Worm (Caenorhabditis elegans) whole organism, mixed stage, embryonic: Measurements from ENCODE around the gene C56A3.5.
A peak's percentile ranks its signal among the peaks of the same experiment; 100 is the strongest.

ENCODE experiments used
- M03D4.4 ChIP-seq: sonication (generic microtip); optimal IDR thresholded peaks from 2 replicates; lab custom pipeline; 2017; ENCODE audit warnings: mild to moderate bottlenecking, missing genetic modification characterization, missing compliant biosample characterization
- blmp-1 ChIP-seq: fragments of 150-350 bp; optimal IDR thresholded peaks from 2 replicates; lab custom pipeline; 2014; ENCODE audit warnings: missing biosample characterization, missing genetic modification characterization
- ceh-39 ChIP-seq: fragments of 150-350 bp; optimal IDR thresholded peaks from 2 replicates; lab custom pipeline; 2014; ENCODE audit warnings: missing biosample characterization, missing genetic modification characterization
- ceh-43 ChIP-seq: fragments of 200-800 bp; sonication (Bioruptor generic); optimal IDR thresholded peaks from 2 replicates; lab custom pipeline; 2018; ENCODE audit warnings: mild to moderate bottlenecking, missing genetic modification characterization, moderate library complexity, missing compliant biosample characterization
- ceh-83 ChIP-seq: fragments of 200-800 bp; sonication (Bioruptor generic); optimal IDR thresholded peaks from 2 replicates; lab custom pipeline; 2018; ENCODE audit warnings: mild to moderate bottlenecking, missing genetic modification characterization, missing compliant biosample characterization
- ces-1 ChIP-seq: fragments of 150-350 bp; optimal IDR thresholded peaks from 2 replicates; lab custom pipeline; 2014; ENCODE audit warnings: missing biosample characterization, missing genetic modification reagents, missing genetic modification characterization
- cnd-1 ChIP-seq: fragments of 200-800 bp; sonication (Bioruptor generic); optimal IDR thresholded peaks from 2 replicates; lab custom pipeline; 2018; ENCODE audit warnings: mild to moderate bottlenecking, missing genetic modification characterization, missing compliant biosample characterization
- drap-1 ChIP-seq: fragments of 200-800 bp; sonication (Bioruptor generic); optimal IDR thresholded peaks from 3 replicates; lab custom pipeline; 2018; ENCODE audit warnings: mild to moderate bottlenecking, missing genetic modification characterization, missing compliant biosample characterization
- elt-1 ChIP-seq: sonication (generic microtip); optimal IDR thresholded peaks from 2 replicates; lab custom pipeline; 2017; ENCODE audit warnings: missing genetic modification characterization, mild to moderate bottlenecking, missing compliant biosample characterization, antibody characterized with exemption, moderate library complexity, borderline replicate concordance; ENCODE audit not compliant: insufficient read depth
- elt-3 ChIP-seq: fragments of 150-350 bp; optimal IDR thresholded peaks from 2 replicates; lab custom pipeline; 2014; ENCODE audit warnings: missing biosample characterization, missing genetic modification characterization
- flh-1 ChIP-seq: fragments of 200-800 bp; sonication (Bioruptor generic); optimal IDR thresholded peaks from 2 replicates; lab custom pipeline; 2018; ENCODE audit warnings: mild to moderate bottlenecking, missing genetic modification characterization, moderate library complexity, missing compliant biosample characterization
- ham-2 ChIP-seq: fragments of 200-800 bp; sonication (Bioruptor generic); optimal IDR thresholded peaks from 2 replicates; lab custom pipeline; 2018; ENCODE audit warnings: mild to moderate bottlenecking, missing genetic modification characterization, missing compliant biosample characterization
- hlh-1 ChIP-seq: fragments of 150-350 bp; optimal IDR thresholded peaks from 2 replicates; lab custom pipeline; 2014; ENCODE audit warnings: missing biosample characterization, missing genetic modification reagents, missing genetic modification characterization
- lin-13 ChIP-seq: fragments of 150-350 bp; optimal IDR thresholded peaks from 2 replicates; lab custom pipeline; 2014; ENCODE audit warnings: missing biosample characterization, missing genetic modification characterization
- lsy-2 ChIP-seq: fragments of 150-350 bp; optimal IDR thresholded peaks from 2 replicates; lab custom pipeline; 2014; ENCODE audit warnings: missing biosample characterization, missing genetic modification characterization
- mab-5 ChIP-seq: fragments of 150-350 bp; optimal IDR thresholded peaks from 2 replicates; lab custom pipeline; 2014; ENCODE audit warnings: missing biosample characterization, missing genetic modification characterization
- mep-1 ChIP-seq: fragments of 150-350 bp; optimal IDR thresholded peaks from 2 replicates; lab custom pipeline; 2017; ENCODE audit warnings: missing biosample characterization, missing genetic modification reagents, missing genetic modification characterization, inconsistent platforms
- mls-2 ChIP-seq: sonication (generic microtip); optimal IDR thresholded peaks from 2 replicates; lab custom pipeline; 2016; ENCODE audit warnings: mild to moderate bottlenecking, missing genetic modification characterization, moderate library complexity, missing compliant biosample characterization
- nhr-12 ChIP-seq: fragments of 150-350 bp; optimal IDR thresholded peaks from 2 replicates; lab custom pipeline; 2014; ENCODE audit warnings: missing biosample characterization, missing genetic modification characterization
- nhr-2 ChIP-seq: fragments of 150-350 bp; optimal IDR thresholded peaks from 2 replicates; lab custom pipeline; 2014; ENCODE audit warnings: missing biosample characterization, missing genetic modification characterization
- nhr-237 ChIP-seq: fragments of 150-350 bp; optimal IDR thresholded peaks from 2 replicates; lab custom pipeline; 2014; ENCODE audit warnings: missing biosample characterization, missing genetic modification characterization
- nhr-28 ChIP-seq: fragments of 150-350 bp; optimal IDR thresholded peaks from 2 replicates; lab custom pipeline; 2014; ENCODE audit warnings: missing biosample characterization, missing genetic modification characterization
- nhr-76 ChIP-seq: sonication (generic microtip); optimal IDR thresholded peaks from 2 replicates; lab custom pipeline; 2017; ENCODE audit warnings: missing biosample characterization, missing genetic modification characterization
- pha-4 ChIP-seq: fragments of 150-350 bp; optimal IDR thresholded peaks from 2 replicates; lab custom pipeline; 2018; ENCODE audit warnings: missing biosample characterization, missing genetic modification reagents, missing genetic modification characterization
- sem-2 ChIP-seq: fragments of 200-800 bp; sonication (Bioruptor generic); optimal IDR thresholded peaks from 2 replicates; lab custom pipeline; 2018; ENCODE audit warnings: mild to moderate bottlenecking, missing genetic modification characterization, missing compliant biosample characterization
- snpc-4 ChIP-seq: fragments of 150-350 bp; optimal IDR thresholded peaks from 2 replicates; lab custom pipeline; 2014; ENCODE audit warnings: missing biosample characterization, missing genetic modification characterization
- sptf-1 ChIP-seq: sonication (generic microtip); optimal IDR thresholded peaks from 2 replicates; lab custom pipeline; 2017; ENCODE audit warnings: mild to moderate bottlenecking, missing genetic modification characterization, moderate library complexity, missing compliant biosample characterization
- tbx-8 ChIP-seq: fragments of 200-800 bp; sonication (Bioruptor generic); optimal IDR thresholded peaks from 2 replicates; lab custom pipeline; 2018; ENCODE audit warnings: mild to moderate bottlenecking, missing genetic modification characterization, moderate library complexity, missing compliant biosample characterization
- unc-120 ChIP-seq: sonication (generic microtip); optimal IDR thresholded peaks from 2 replicates; lab custom pipeline; 2017; ENCODE audit warnings: missing genetic modification characterization, missing compliant biosample characterization; ENCODE audit not compliant: poor library complexity, severe bottlenecking
- unc-39 ChIP-seq: fragments of 150-350 bp; optimal IDR thresholded peaks from 2 replicates; lab custom pipeline; 2014; ENCODE audit warnings: missing biosample characterization, missing genetic modification characterization
- unc-62 ChIP-seq: fragments of 150-350 bp; optimal IDR thresholded peaks from 2 replicates; lab custom pipeline; 2014; ENCODE audit warnings: missing biosample characterization, missing genetic modification reagents, missing genetic modification characterization
- zip-8 ChIP-seq: fragments of 150-350 bp; optimal IDR thresholded peaks from 2 replicates; lab custom pipeline; 2014; ENCODE audit warnings: missing biosample characterization, missing genetic modification characterization
- ztf-11 ChIP-seq: fragments of 150-350 bp; optimal IDR thresholded peaks from 2 replicates; lab custom pipeline; 2014; ENCODE audit warnings: missing biosample characterization, missing genetic modification characterization

The C56A3.5 gene

DNA sequence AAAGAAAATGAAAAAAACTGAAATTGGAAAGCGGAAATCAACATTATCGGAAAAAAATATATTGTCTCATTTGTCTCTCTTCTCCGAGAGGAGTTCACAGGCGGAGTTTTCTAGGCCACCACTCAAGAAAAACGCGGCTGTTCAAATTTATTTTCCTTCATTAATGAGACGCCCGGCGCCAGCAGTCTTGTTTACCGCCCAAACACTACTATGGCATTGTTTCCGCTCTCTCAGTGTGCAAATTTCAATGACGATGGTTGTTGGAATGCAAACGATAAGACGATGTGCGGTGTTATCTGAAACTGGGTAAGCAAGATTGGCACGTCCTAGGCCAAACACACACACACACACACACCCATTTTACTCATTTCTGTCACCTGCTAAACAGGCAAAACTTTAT, 5.0 kb downstream of the C56A3.5 start, which contains the start of gene cav-2:
cav-2 (plus strand) TSS at position 359 of the 400 bp plus-strand sequence.
- no peak for TF ChIP-seq unc-120 (tag; lab: Kevin White, UChicago)
- TF ChIP-seq flh-1, result no peak
- TF ChIP-seq M03D4.4 (tag; lab: Kevin White, UChicago), result no peak
- TF ChIP-seq blmp-1 (tag; lab: Kevin White, UChicago), result no peak
- peak; percentile 46 for TF ChIP-seq lsy-2
- TF ChIP-seq hlh-1 (tag; lab: Kevin White, UChicago), result peak; percentile 28
- no peak for TF ChIP-seq nhr-2 (tag; lab: Kevin White, UChicago)
- no peak for TF ChIP-seq ceh-43 (GFP tag; lab: Kevin White, UChicago)
- peak; percentile 53 for TF ChIP-seq nhr-237 (tag; lab: Kevin White, UChicago)
- no peak for TF ChIP-seq sem-2 (GFP tag; lab: Kevin White, UChicago)
- peak; percentile 19 for TF ChIP-seq ceh-39 (tag; lab: Kevin White, UChicago)
- TF ChIP-seq pha-4 (tag; lab: Kevin White, UChicago), result peak; percentile 46
- peak; percentile 35 for TF ChIP-seq mep-1 (tag; lab: Kevin White, UChicago)
- no peak for TF ChIP-seq cnd-1 (tag; lab: Kevin White, UChicago)
- peak; percentile 11 for TF ChIP-seq mls-2 (tag; lab: Kevin White, UChicago)
- no peak for TF ChIP-seq ham-2 (GFP tag; lab: Kevin White, UChicago)
- peak; percentile 65 for TF ChIP-seq sptf-1 (tag; lab: Kevin White, UChicago)
- TF ChIP-seq nhr-76 (tag; lab: Kevin White, UChicago), result no peak
- no peak for TF ChIP-seq drap-1 (GFP tag; lab: Kevin White, UChicago)
- peak; percentile 75 for TF ChIP-seq ces-1 (GFP tag; lab: Kevin White, UChicago)
- no peak for TF ChIP-seq zip-8 (tag; lab: Kevin White, UChicago)
- TF ChIP-seq nhr-28 (tag; lab: Kevin White, UChicago), result no peak
- TF ChIP-seq elt-3 (tag; lab: Kevin White, UChicago), result no peak
- no peak for TF ChIP-seq elt-1 (tag; lab: Kevin White, UChicago)
- TF ChIP-seq, all 35 proteins: peak for 9

ce11 chrV:13559978-13560377, 8.2 kb downstream of the C56A3.5 start, which contains the start of gene C56A3.8:
TSS of gene C56A3.8 (plus strand) at chrV:13560278.
- TF ChIP-seq elt-1 (tag; lab: Kevin White, UChicago) (no peak), ceh-43 (GFP tag; lab: Kevin White, UChicago) (no peak), pha-4 (tag; lab: Kevin White, UChicago) (no peak), unc-120 (tag; lab: Kevin White, UChicago) (no peak), zip-8 (tag; lab: Kevin White, UChicago) (no peak), lin-13 (no peak), flh-1 (no peak), blmp-1 (tag; lab: Kevin White, UChicago) (no peak), lsy-2 (no peak), mab-5 (no peak), ces-1 (GFP tag; lab: Kevin White, UChicago) (no peak), sptf-1 (tag; lab: Kevin White, UChicago) (no peak)

ce11 chrV:13562748-13563147, 11.0 kb downstream of the C56A3.5 start:
- no peak for TF ChIP-seq unc-62
- TF ChIP-seq lin-13, result no peak
- no peak for TF ChIP-seq sptf-1 (tag; lab: Kevin White, UChicago)
- TF ChIP-seq elt-1 (tag; lab: Kevin White, UChicago), result no peak
- TF ChIP-seq ham-2 (GFP tag; lab: Kevin White, UChicago), result no peak

- no peak for TF ChIP-seq pha-4 (tag; lab: Kevin White, UChicago)
- TF ChIP-seq sem-2 (GFP tag; lab: Kevin White, UChicago), result no peak
- no peak for TF ChIP-seq ces-1 (GFP tag; lab: Kevin White, UChicago)
- no peak for TF ChIP-seq nhr-28 (tag; lab: Kevin White, UChicago)
- TF ChIP-seq unc-62, result no peak
- no peak for TF ChIP-seq flh-1
- no peak for TF ChIP-seq nhr-2 (tag; lab: Kevin White, UChicago)
- no peak for TF ChIP-seq ceh-39 (tag; lab: Kevin White, UChicago)
- TF ChIP-seq sptf-1 (tag; lab: Kevin White, UChicago), result no peak
- TF ChIP-seq zip-8 (tag; lab: Kevin White, UChicago), result no peak
- TF ChIP-seq M03D4.4 (tag; lab: Kevin White, UChicago), result no peak
Measured at ce11 chrV:13563841-13564240, 12.1 kb downstream of the C56A3.5 start, which contains the start of gene grl-17. TSS of gene grl-17 (minus strand) at chrV:13563941.

DNA sequence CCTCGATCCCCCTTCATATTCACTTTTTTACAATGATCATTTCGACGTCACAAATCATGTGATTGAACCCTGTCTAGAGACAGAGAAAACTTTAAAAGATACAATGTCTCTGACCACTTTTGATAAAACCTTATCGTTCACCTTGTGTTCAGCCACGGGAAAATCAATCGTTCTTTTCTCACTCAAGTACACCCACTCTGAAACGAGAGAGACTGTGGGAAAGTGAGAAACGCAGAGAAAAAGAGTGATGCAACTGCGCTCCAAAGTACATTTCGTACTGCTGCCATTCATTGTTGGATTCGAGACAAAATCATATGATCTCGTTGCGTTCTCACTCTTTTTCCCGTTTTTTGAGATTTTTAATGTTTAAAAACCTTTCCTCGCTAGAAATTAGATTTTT, 13.4 kb downstream of the C56A3.5 start:
- TF ChIP-seq ceh-83 (GFP tag; lab: Kevin White, UChicago) (no peak), ceh-43 (GFP tag; lab: Kevin White, UChicago) (no peak), unc-62 (peak; percentile 20), mls-2 (tag; lab: Kevin White, UChicago) (no peak), ceh-39 (tag; lab: Kevin White, UChicago) (peak; percentile 6), ham-2 (GFP tag; lab: Kevin White, UChicago) (no peak), tbx-8 (GFP tag; lab: Kevin White, UChicago) (no peak), lsy-2 (peak; percentile 25), drap-1 (GFP tag; lab: Kevin White, UChicago) (no peak), blmp-1 (tag; lab: Kevin White, UChicago) (no peak), unc-120 (tag; lab: Kevin White, UChicago) (no peak), sptf-1 (tag; lab: Kevin White, UChicago) (no peak), snpc-4 (tag; lab: Kevin White, UChicago) (no peak), flh-1 (no peak), elt-3 (tag; lab: Kevin White, UChicago) (no peak), mab-5 (no peak), nhr-237 (tag; lab: Kevin White, UChicago) (peak; percentile 57), zip-8 (tag; lab: Kevin White, UChicago) (no peak), lin-13 (no peak), sem-2 (GFP tag; lab: Kevin White, UChicago) (no peak), nhr-76 (tag; lab: Kevin White, UChicago) (no peak), pha-4 (tag; lab: Kevin White, UChicago) (peak; percentile 54), elt-1 (tag; lab: Kevin White, UChicago) (no peak), M03D4.4 (tag; lab: Kevin White, UChicago) (no peak), cnd-1 (tag; lab: Kevin White, UChicago) (no peak), mep-1 (tag; lab: Kevin White, UChicago) (peak; percentile 79), ztf-11 (tag; lab: Kevin White, UChicago) (no peak), unc-39 (tag; lab: Kevin White, UChicago) (no peak), nhr-2 (tag; lab: Kevin White, UChicago) (no peak), nhr-12 (no peak), ces-1 (GFP tag; lab: Kevin White, UChicago) (peak; percentile 47)
